Fruit fly (Drosophila melanogaster) whole organism, prepupa: Measurements from ENCODE around the gene hth.

Source experiments
- CG10631 ChIP-seq: fragments of 200-800 bp; sonication (Bioruptor generic); optimal IDR thresholded peaks from 2 replicates; lab custom pipeline; 2016; ENCODE audit warnings: missing biosample characterization, missing genetic modification characterization
- CG10669 ChIP-seq: fragments of 200-800 bp; sonication (Bioruptor generic); optimal IDR thresholded peaks from 3 replicates; lab custom pipeline; 2018; ENCODE audit warnings: missing biosample characterization, mild to moderate bottlenecking, missing genetic modification characterization, moderate library complexity
- CG11294 ChIP-seq: fragments of 200-800 bp; sonication (Bioruptor generic); IDR thresholded peaks from 2 replicates; pipeline ENCODE4 v1.3.6; 2022; ENCODE audit warnings: missing biosample characterization, missing genetic modification characterization
- CG11762 ChIP-seq: fragments of 200-800 bp; sonication (Bioruptor generic); optimal IDR thresholded peaks from 3 replicates; lab custom pipeline; 2016; ENCODE audit warnings: missing biosample characterization, missing genetic modification characterization; ENCODE audit not compliant: insufficient read depth
- CG11902 ChIP-seq: fragments of 200-800 bp; sonication (Bioruptor generic); optimal IDR thresholded peaks from 3 replicates; lab custom pipeline; 2016; ENCODE audit warnings: missing biosample characterization, missing genetic modification characterization
- CG15336 ChIP-seq: fragments of 200-800 bp; sonication (Bioruptor generic); IDR thresholded peaks from 2 replicates; pipeline ENCODE4 v1.3.6; 2022; ENCODE audit warnings: missing biosample characterization, missing genetic modification characterization
- CG1621 ChIP-seq: fragments of 200-800 bp; sonication (Bioruptor generic); optimal IDR thresholded peaks from 3 replicates; lab custom pipeline; 2018; ENCODE audit warnings: missing biosample characterization, mild to moderate bottlenecking, missing genetic modification characterization
- CG16779 ChIP-seq: fragments of 200-800 bp; sonication (Bioruptor generic); optimal IDR thresholded peaks from 3 replicates; lab custom pipeline; 2017; ENCODE audit warnings: missing biosample characterization, mild to moderate bottlenecking, missing genetic modification characterization
- CG3032 ChIP-seq: fragments of 200-800 bp; optimal IDR thresholded peaks from 2 replicates; lab custom pipeline; 2019; ENCODE audit warnings: missing biosample characterization, mild to moderate bottlenecking, missing genetic modification characterization, moderate library complexity
- CG31627 ChIP-seq: fragments of 200-800 bp; sonication (Bioruptor generic); optimal IDR thresholded peaks from 3 replicates; lab custom pipeline; 2016; ENCODE audit warnings: missing biosample characterization, missing genetic modification characterization
- CG32006 ChIP-seq: fragments of 200-800 bp; sonication (Bioruptor generic); optimal IDR thresholded peaks from 3 replicates; lab custom pipeline; 2017; ENCODE audit warnings: missing biosample characterization, mild to moderate bottlenecking, missing genetic modification characterization
- CG34406 ChIP-seq: fragments of 200-800 bp; sonication (Bioruptor generic); optimal IDR thresholded peaks from 3 replicates; lab custom pipeline; 2016; ENCODE audit warnings: missing biosample characterization, missing genetic modification characterization
- CG4318 ChIP-seq: fragments of 200-800 bp; sonication (Bioruptor generic); optimal IDR thresholded peaks from 3 replicates; lab custom pipeline; 2017; ENCODE audit warnings: missing biosample characterization, mild to moderate bottlenecking, missing genetic modification characterization
- CG6163 ChIP-seq: fragments of 200-800 bp; sonication (Bioruptor generic); IDR thresholded peaks from 3 replicates; pipeline ENCODE4 v1.3.6; 2022; ENCODE audit warnings: missing biosample characterization, missing genetic modification characterization
- CG6276 ChIP-seq: fragments of 200-800 bp; sonication (Bioruptor generic); optimal IDR thresholded peaks from 2 replicates; lab custom pipeline; 2017; ENCODE audit warnings: missing biosample characterization, mild to moderate bottlenecking, missing genetic modification characterization
- CG6792 ChIP-seq: fragments of 200-800 bp; sonication (Bioruptor generic); optimal IDR thresholded peaks from 3 replicates; lab custom pipeline; 2016; ENCODE audit warnings: missing biosample characterization, missing genetic modification characterization
- CG7368 ChIP-seq: fragments of 200-800 bp; sonication (Bioruptor generic); optimal IDR thresholded peaks from 3 replicates; lab custom pipeline; 2016; ENCODE audit warnings: missing biosample characterization, missing genetic modification characterization
- CG8119 ChIP-seq: fragments of 200-800 bp; sonication (Bioruptor generic); IDR thresholded peaks from 3 replicates; pipeline ENCODE4 v1.3.6; 2022; ENCODE audit warnings: missing biosample characterization, missing genetic modification characterization
- CG8319 ChIP-seq: fragments of 200-800 bp; sonication (Bioruptor generic); optimal IDR thresholded peaks from 3 replicates; lab custom pipeline; 2016; ENCODE audit warnings: missing biosample characterization, missing genetic modification characterization
- CG8632 ChIP-seq: fragments of 200-800 bp; sonication (Bioruptor generic); optimal IDR thresholded peaks from 3 replicates; lab custom pipeline; 2016; ENCODE audit warnings: missing biosample characterization, missing genetic modification characterization
- Eip78C ChIP-seq: fragments of 200-800 bp; sonication (Bioruptor generic); peaks from one replicate; lab custom pipeline; 2016; ENCODE audit warnings: missing biosample characterization, missing genetic modification characterization
- Ets96B ChIP-seq: fragments of 200-800 bp; optimal IDR thresholded peaks from 2 replicates; lab custom pipeline; 2019; ENCODE audit warnings: missing biosample characterization, mild to moderate bottlenecking, missing genetic modification characterization, moderate library complexity
- Hr38 ChIP-seq: sonication (Bioruptor generic); optimal IDR thresholded peaks from 2 replicates; lab custom pipeline; 2016; ENCODE audit warnings: missing biosample characterization, missing genetic modification characterization
- Hr39 ChIP-seq: fragments of 200-800 bp; sonication (Bioruptor generic); optimal IDR thresholded peaks from 2 replicates; lab custom pipeline; 2016; ENCODE audit warnings: missing biosample characterization, missing genetic modification characterization
- Hr4 ChIP-seq: fragments of 200-800 bp; sonication (Bioruptor generic); optimal IDR thresholded peaks from 3 replicates; lab custom pipeline; 2016; ENCODE audit warnings: missing biosample characterization, missing genetic modification characterization
- Lpt ChIP-seq: fragments of 200-800 bp; sonication (Bioruptor generic); optimal IDR thresholded peaks from 3 replicates; lab custom pipeline; 2016; ENCODE audit warnings: missing biosample characterization, missing genetic modification characterization
- Met ChIP-seq: fragments of 200-800 bp; sonication (Bioruptor generic); optimal IDR thresholded peaks from 3 replicates; lab custom pipeline; 2016; ENCODE audit warnings: missing biosample characterization, missing genetic modification characterization
- OdsH ChIP-seq: fragments of 200-800 bp; sonication (Bioruptor generic); optimal IDR thresholded peaks from 3 replicates; lab custom pipeline; 2016; ENCODE audit warnings: missing biosample characterization, missing genetic modification characterization
- Smox ChIP-seq: fragments of 200-800 bp; sonication (Bioruptor generic); optimal IDR thresholded peaks from 3 replicates; lab custom pipeline; 2016; ENCODE audit warnings: missing biosample characterization, missing genetic modification characterization
- Sox102F ChIP-seq: fragments of 200-800 bp; sonication (Bioruptor generic); optimal IDR thresholded peaks from 2 replicates; lab custom pipeline; 2016; ENCODE audit warnings: missing biosample characterization, mild to moderate bottlenecking, missing genetic modification characterization
- Sox14 ChIP-seq: fragments of 200-800 bp; sonication (Bioruptor generic); optimal IDR thresholded peaks from 3 replicates; lab custom pipeline; 2016; ENCODE audit warnings: missing biosample characterization, missing genetic modification characterization
- achi ChIP-seq: fragments of 200-800 bp; sonication (Bioruptor generic); optimal IDR thresholded peaks from 3 replicates; lab custom pipeline; 2016; ENCODE audit warnings: missing biosample characterization, missing genetic modification characterization
- acj6 ChIP-seq: fragments of 200-800 bp; sonication (Bioruptor generic); optimal IDR thresholded peaks from 3 replicates; lab custom pipeline; 2016; ENCODE audit warnings: missing biosample characterization, missing genetic modification characterization
- cyc ChIP-seq: fragments of 200-800 bp; sonication (Bioruptor generic); optimal IDR thresholded peaks from 3 replicates; lab custom pipeline; 2016; ENCODE audit warnings: missing biosample characterization, missing genetic modification characterization
- dac ChIP-seq: fragments of 200-800 bp; sonication (Bioruptor generic); optimal IDR thresholded peaks from 2 replicates; lab custom pipeline; 2017; ENCODE audit warnings: missing biosample characterization, mild to moderate bottlenecking, missing genetic modification characterization
- dsx ChIP-seq: fragments of 200-800 bp; optimal IDR thresholded peaks from 3 replicates; lab custom pipeline; 2019; ENCODE audit warnings: missing biosample characterization, mild to moderate bottlenecking, missing genetic modification characterization, moderate library complexity; ENCODE audit not compliant: poor library complexity, severe bottlenecking
- fd59A ChIP-seq: fragments of 200-800 bp; sonication (Bioruptor generic); optimal IDR thresholded peaks from 2 replicates; lab custom pipeline; 2017; ENCODE audit warnings: missing biosample characterization, mild to moderate bottlenecking, missing genetic modification characterization, missing genetic modification reagents
- fd85E ChIP-seq: fragments of 200-800 bp; sonication (Bioruptor generic); optimal IDR thresholded peaks from 3 replicates; lab custom pipeline; 2016; ENCODE audit warnings: missing biosample characterization, missing genetic modification characterization
- fkh ChIP-seq: fragments of 200-800 bp; sonication (Bioruptor generic); optimal IDR thresholded peaks from 3 replicates; lab custom pipeline; 2017; ENCODE audit warnings: missing biosample characterization, mild to moderate bottlenecking, missing genetic modification characterization, moderate library complexity
- lz ChIP-seq: fragments of 200-800 bp; sonication (Bioruptor generic); optimal IDR thresholded peaks from 3 replicates; lab custom pipeline; 2016; ENCODE audit warnings: missing biosample characterization, missing genetic modification characterization
- net ChIP-seq: fragments of 200-800 bp; sonication (Bioruptor generic); optimal IDR thresholded peaks from 3 replicates; lab custom pipeline; 2016; ENCODE audit warnings: missing biosample characterization, missing genetic modification characterization
- pdm3 ChIP-seq: fragments of 200-800 bp; sonication (Bioruptor generic); optimal IDR thresholded peaks from 3 replicates; lab custom pipeline; 2016; ENCODE audit warnings: missing biosample characterization, missing genetic modification characterization
- salr ChIP-seq, 2 experiments: fragments of 200-800 bp; sonication (Bioruptor generic); optimal IDR thresholded peaks; 3 replicates each; lab custom pipeline; 2016 to 2018; ENCODE audit warnings: missing biosample characterization in 2 of 2, missing genetic modification characterization in 2 of 2, mild to moderate bottlenecking in 1 of 2
- spab ChIP-seq: fragments of 200-800 bp; sonication (Bioruptor generic); optimal IDR thresholded peaks from 2 replicates; lab custom pipeline; 2017; ENCODE audit warnings: missing biosample characterization, mild to moderate bottlenecking, missing genetic modification characterization, missing genetic modification reagents
- ss ChIP-seq, 2 experiments: fragments of 200-800 bp; sonication (Bioruptor generic); optimal IDR thresholded peaks; 2 replicates in 1 of 2; 3 replicates in 1 of 2; lab custom pipeline; 2017 to 2018; ENCODE audit warnings: mild to moderate bottlenecking in 2 of 2, missing biosample characterization in 2 of 2, missing genetic modification characterization in 2 of 2, moderate library complexity in 1 of 2
- topi ChIP-seq: fragments of 200-800 bp; sonication (Bioruptor generic); optimal IDR thresholded peaks from 3 replicates; lab custom pipeline; 2016; ENCODE audit warnings: missing biosample characterization, missing genetic modification characterization

The hth gene

DNA sequence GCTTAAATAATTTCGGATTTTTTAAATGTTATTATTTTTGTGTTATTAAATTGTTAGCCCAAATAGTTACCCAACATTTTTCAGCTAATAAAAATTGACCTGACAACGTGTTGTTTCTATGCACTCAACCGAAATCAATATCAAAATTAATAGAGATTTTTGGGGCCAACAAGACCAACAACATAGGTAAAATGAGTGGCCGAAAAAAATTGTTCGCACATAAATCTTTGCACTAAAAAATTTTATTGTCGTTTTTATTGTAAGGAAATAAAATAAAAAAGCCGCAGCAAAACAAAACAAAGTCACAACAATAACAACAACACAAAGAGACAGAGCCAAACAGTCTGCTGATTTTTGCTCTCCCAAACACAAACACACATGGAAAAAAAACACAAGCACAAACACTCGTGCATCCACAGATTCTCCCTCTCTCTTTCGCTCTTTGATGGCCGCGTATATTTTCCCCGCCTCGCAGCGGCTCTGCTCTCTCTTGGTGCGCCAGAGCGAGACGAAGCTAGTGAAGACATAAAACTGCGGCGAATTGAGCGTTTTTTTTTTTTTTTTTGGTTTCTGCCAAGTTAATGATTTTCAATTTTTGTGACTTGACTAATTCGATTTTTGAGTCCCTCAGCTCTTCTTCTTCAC lies 103.7 kb downstream of the hth start (continued):
- TF ChIP-seq ss (GFP tag; optimal IDR thresholded peaks at IDR 0.05; lab: Kevin White, UChicago) (peak in 1 of 2 experiments; percentile 52), CG8319 (GFP tag; lab: Kevin White, UChicago) (no peak), cyc (no peak), CG32006 (no peak), Met (GFP tag; lab: Kevin White, UChicago) (no peak), CG6792 (GFP tag; lab: Kevin White, UChicago) (no peak), CG7368 (no peak), salr (GFP tag; optimal IDR thresholded peaks at IDR 0.05; lab: Kevin White, UChicago) (no peak), topi (GFP tag; lab: Kevin White, UChicago) (no peak)

DNA sequence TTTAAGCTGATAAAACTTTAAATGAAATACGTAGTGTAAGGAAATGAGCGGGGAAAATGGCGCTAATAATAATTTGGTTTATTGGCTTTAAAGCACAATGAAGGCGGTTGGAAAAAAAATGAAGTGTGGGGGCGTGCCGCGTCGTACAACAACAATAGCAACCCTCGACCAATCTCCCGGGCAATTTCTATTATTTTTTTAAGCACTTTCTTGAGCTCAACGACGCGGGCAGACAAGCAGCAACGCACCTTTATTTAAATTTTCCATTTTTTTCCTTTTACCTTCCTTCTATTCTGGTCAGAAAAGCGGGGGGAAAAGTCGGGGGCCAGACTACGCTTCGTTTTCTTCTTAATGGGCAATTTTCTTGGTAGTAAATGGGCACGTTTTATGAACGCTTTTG lies 104.7 kb downstream of the hth start:
- TF ChIP-seq pdm3 (GFP tag; lab: Kevin White, UChicago): no peak
- no peak for TF ChIP-seq OdsH (GFP tag; lab: Kevin White, UChicago)
- no peak for TF ChIP-seq achi
- TF ChIP-seq Eip78C (GFP tag; lab: Kevin White, UChicago): no peak
- no peak for TF ChIP-seq acj6
- no peak for TF ChIP-seq Hr38 (GFP tag; lab: Kevin White, UChicago)
- no peak for TF ChIP-seq lz (GFP tag; lab: Kevin White, UChicago)
- TF ChIP-seq ss (GFP tag; optimal IDR thresholded peaks at IDR 0.05; lab: Kevin White, UChicago): no peak
- TF ChIP-seq CG11294 (GFP tag; lab: Robert Waterston, UW): no peak
- TF ChIP-seq CG3032: no peak
- no peak for TF ChIP-seq Lpt
- no peak for TF ChIP-seq CG4318 (GFP tag; lab: Kevin White, UChicago)
- TF ChIP-seq Hr4 (GFP tag; lab: Kevin White, UChicago): no peak
- no peak for TF ChIP-seq Ets96B (tag; lab: Kevin White, UChicago)
- no peak for TF ChIP-seq cyc
- no peak for TF ChIP-seq CG7368
- no peak for TF ChIP-seq Hr39 (GFP tag; lab: Kevin White, UChicago)
- TF ChIP-seq CG8119 (GFP tag; lab: Robert Waterston, UW): no peak

DNA sequence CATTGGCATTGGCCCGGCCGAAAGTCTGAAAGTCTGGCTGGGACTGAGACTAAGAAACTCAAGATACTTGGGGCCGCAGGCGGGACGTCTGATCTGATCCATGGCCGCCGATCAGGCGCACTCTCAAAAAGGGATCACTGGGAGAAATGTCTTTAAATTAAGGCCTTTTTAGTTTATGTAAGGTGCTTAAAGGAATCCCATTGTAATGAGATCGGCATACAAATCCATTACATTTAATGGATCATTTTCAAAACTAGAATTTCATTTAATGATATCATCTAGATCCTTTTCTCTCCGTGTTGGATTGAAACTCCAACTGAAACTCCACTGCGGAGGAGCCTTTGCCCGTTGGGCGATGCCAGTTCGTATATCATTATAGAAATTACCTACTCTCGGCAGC lies 106.2 kb downstream of the hth start:
- TF ChIP-seq Sox102F: no peak
- TF ChIP-seq CG3032: peak; percentile 70
- peak; percentile 76 for TF ChIP-seq CG10631 (GFP tag; lab: Kevin White, UChicago)
- TF ChIP-seq Lpt: peak; percentile 29
- peak; percentile 47 for TF ChIP-seq CG34406 (GFP tag; lab: Kevin White, UChicago)
- TF ChIP-seq dac: no peak
- peak; percentile 13 for TF ChIP-seq Hr39 (GFP tag; lab: Kevin White, UChicago)
- peak; percentile 56 for TF ChIP-seq fd59A
- no peak for TF ChIP-seq CG16779 (tag; lab: Kevin White, UChicago)
- no peak for TF ChIP-seq CG8632 (GFP tag; lab: Kevin White, UChicago)
- TF ChIP-seq CG6163: peak; percentile 71
- TF ChIP-seq acj6: peak; percentile 46
- no peak for TF ChIP-seq net (GFP tag; lab: Kevin White, UChicago)
- TF ChIP-seq CG15336: 0 out of 2 replicates have a peak, but pooled peaks have one; percentile 20
- no peak for TF ChIP-seq CG8319 (GFP tag; lab: Kevin White, UChicago)
- no peak for TF ChIP-seq CG11902 (GFP tag; lab: Kevin White, UChicago)
- TF ChIP-seq CG31627 (GFP tag; lab: Kevin White, UChicago): peak; percentile 8
- TF ChIP-seq CG10669 (GFP tag; lab: Kevin White, UChicago): peak; percentile 60
- peak; percentile 49 for TF ChIP-seq dsx (GFP tag; lab: Kevin White, UChicago)
- peak; percentile 76 for TF ChIP-seq Eip78C (GFP tag; lab: Kevin White, UChicago)
- no peak for TF ChIP-seq Smox (GFP tag; lab: Kevin White, UChicago)
- TF ChIP-seq CG6792 (GFP tag; lab: Kevin White, UChicago): peak; percentile 42
- TF ChIP-seq fkh (GFP tag; lab: Kevin White, UChicago): no peak
- peak; percentile 66 for TF ChIP-seq spab (GFP tag; lab: Kevin White, UChicago)
- TF ChIP-seq CG1621 (tag; lab: Kevin White, UChicago): peak; percentile 64
- TF ChIP-seq Ets96B (tag; lab: Kevin White, UChicago): peak; percentile 76
- TF ChIP-seq CG6276 (GFP tag; lab: Kevin White, UChicago): no peak
- TF ChIP-seq Sox14 (GFP tag; lab: Kevin White, UChicago): peak; percentile 63
- TF ChIP-seq cyc: peak; percentile 27
- TF ChIP-seq ss (GFP tag; optimal IDR thresholded peaks at IDR 0.05; lab: Kevin White, UChicago): peak in 1 of 2 experiments; percentile 35
- TF ChIP-seq fd85E (GFP tag; lab: Kevin White, UChicago): no peak
- peak; percentile 12 to 30 for TF ChIP-seq salr (GFP tag; optimal IDR thresholded peaks at IDR 0.05; lab: Kevin White, UChicago)
- no peak for TF ChIP-seq CG7368
- peak; percentile 3 for TF ChIP-seq CG11762
- peak; percentile 26 for TF ChIP-seq Met (GFP tag; lab: Kevin White, UChicago)
